Worm (Caenorhabditis elegans): ENCODE measurements around the gene C04B4.5.

DNA sequence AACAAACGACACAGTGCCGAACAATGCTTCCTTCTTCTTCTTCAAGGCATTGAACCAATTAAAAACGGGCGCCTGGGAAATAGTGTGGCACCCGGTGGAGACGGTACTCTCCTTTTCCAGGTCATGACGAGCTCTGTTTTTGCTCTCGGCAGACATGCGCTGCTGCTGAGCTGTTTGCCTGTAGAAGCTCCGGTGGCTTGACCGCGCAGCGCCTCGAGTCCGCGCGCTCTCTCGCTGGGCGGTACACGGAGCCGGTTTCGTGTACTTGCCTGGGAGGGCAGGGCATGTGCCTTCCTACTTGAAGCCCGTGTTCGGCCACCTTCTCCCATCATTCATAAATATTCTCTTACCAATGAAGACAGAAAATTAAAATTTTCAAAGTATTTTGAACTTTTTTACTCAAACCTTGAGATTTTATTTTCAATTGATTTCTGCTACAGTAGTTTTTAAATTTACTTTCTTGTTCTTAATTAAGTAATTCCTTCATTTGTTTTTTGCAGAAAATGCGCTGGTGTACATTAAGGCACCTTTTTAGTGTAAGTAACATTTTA lies 27.7 kb downstream of the C04B4.5 start, which contains the start of gene E01G6.1:
- TF ChIP-seq ama-1 (optimal IDR thresholded peaks at IDR 0.05) (no peak), lin-15B (tag; optimal IDR thresholded peaks at IDR 0.05) (no peak)

Data from whole organism, L1 larva.